Fruit fly (Drosophila melanogaster): ENCODE results near the gene wkd.

wkd gene

DNA sequence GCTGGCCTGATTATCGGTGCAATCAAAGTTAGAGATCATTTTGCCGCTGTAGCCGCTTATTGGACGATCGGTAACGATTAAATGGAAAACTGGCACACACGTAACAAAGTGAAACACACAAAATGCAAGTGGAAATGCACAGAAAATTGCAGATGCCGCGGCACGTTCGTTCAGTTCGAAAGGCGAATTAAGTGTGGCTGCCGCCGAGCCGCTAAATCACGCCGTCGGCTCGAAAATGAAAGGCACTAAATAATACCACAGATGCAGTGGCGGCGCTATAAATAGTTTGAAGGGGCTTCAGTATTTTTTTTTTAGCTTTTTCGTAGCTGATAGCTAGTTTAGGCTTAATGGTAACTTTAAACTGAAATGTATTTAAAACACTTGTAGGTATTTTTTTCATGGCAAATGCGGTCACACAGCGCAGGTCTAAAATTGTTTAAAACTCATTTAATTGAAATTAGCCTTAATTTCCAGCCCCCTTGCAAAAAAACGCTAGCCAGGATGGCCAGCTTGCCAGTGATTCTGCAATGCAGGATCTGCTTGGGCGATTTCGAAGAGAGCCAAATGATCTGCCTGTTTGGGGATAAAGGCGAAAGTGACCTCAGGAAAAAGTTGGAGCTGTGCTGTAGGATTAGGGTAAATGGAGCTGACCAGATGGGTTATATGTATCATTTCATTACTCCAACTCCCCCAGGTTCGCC lies 38.5 kb downstream of the wkd start, which contains the start of the genes Jupiter and CG14710 (continued):
- TF ChIP-seq CG7928 (GFP tag; optimal IDR thresholded peaks at IDR 0.05) (peak; percentile 29), tx (GFP tag; optimal IDR thresholded peaks at IDR 0.05) (peak; percentile 84), CG17802 (tag; optimal IDR thresholded peaks at IDR 0.05) (peak; percentile 52), Optix (GFP tag; IDR thresholded peaks at IDR 0.05) (peak; percentile 68; the same call in 2 of the 3 replicates), org-1 (GFP tag; optimal IDR thresholded peaks at IDR 0.05) (no peak), chn (GFP tag; optimal IDR thresholded peaks at IDR 0.05) (peak; percentile 83), luna (GFP tag; optimal IDR thresholded peaks at IDR 0.05) (no peak), CG13123 (GFP tag; optimal IDR thresholded peaks at IDR 0.05) (peak; percentile 53), CG11696 (GFP tag; IDR thresholded peaks at IDR 0.05) (no peak), CG11093 (GFP tag; IDR thresholded peaks at IDR 0.05) (peak; percentile 34; the same call in 1 of the 3 replicates), CG10959 (GFP tag; IDR thresholded peaks at IDR 0.05) (0 out of 2 replicates have a peak, but pooled peaks have one; percentile 18), Hmx (GFP tag; optimal IDR thresholded peaks at IDR 0.05) (no peak), esg (GFP tag; conservative IDR thresholded peaks at IDR 0.05) (peak; percentile 31; the same call in 1 of the 2 replicates), ind (GFP tag; optimal IDR thresholded peaks at IDR 0.05) (peak; percentile 73), B-H1 (GFP tag; IDR thresholded peaks at IDR 0.05) (no peak; the same call in 2 of the 3 replicates), crp (GFP tag; optimal IDR thresholded peaks at IDR 0.05) (peak in 1 of 2 experiments; percentile 45), CG11560 (tag; IDR thresholded peaks at IDR 0.05) (no peak), yki (optimal IDR thresholded peaks at IDR 0.05) (no peak), CG4854 (GFP tag; optimal IDR thresholded peaks at IDR 0.05) (peak; percentile 43), lola (GFP tag; optimal IDR thresholded peaks at IDR 0.05) (peak in 1 of 3 experiments; percentile 35), Chrac-16 (GFP tag; optimal IDR thresholded peaks at IDR 0.05) (peak; percentile 73), usp (GFP tag; optimal IDR thresholded peaks at IDR 0.05) (no peak), fu2 (GFP tag; optimal IDR thresholded peaks at IDR 0.05) (peak; percentile 81), PHDP (tag; optimal IDR thresholded peaks at IDR 0.05) (peak; percentile 49), YL-1 (GFP tag; optimal IDR thresholded peaks at IDR 0.05) (peak; percentile 76), Dref (GFP tag; IDR thresholded peaks at IDR 0.05) (peak; percentile 49), Dfd (GFP tag; optimal IDR thresholded peaks at IDR 0.05) (no peak), Aef1 (GFP tag; IDR thresholded peaks at IDR 0.05) (peak; percentile 77), ap (GFP tag; IDR thresholded peaks at IDR 0.05) (0 out of 2 replicates have a peak, but pooled peaks have one; percentile 27), CG6683 (GFP tag; optimal IDR thresholded peaks at IDR 0.05) (no peak), CG15011 (GFP tag; optimal IDR thresholded peaks at IDR 0.05) (no peak), Hmr (GFP tag; optimal IDR thresholded peaks at IDR 0.05) (peak; percentile 86), Dp (GFP tag; optimal IDR thresholded peaks at IDR 0.05) (peak; percentile 85), CG11456 (GFP tag; IDR thresholded peaks at IDR 0.05) (peak; percentile 84), dmrt99B (tag; optimal IDR thresholded peaks at IDR 0.05) (no peak), CG13296 (GFP tag; optimal IDR thresholded peaks at IDR 0.05) (peak; percentile 54), gcm2 (GFP tag; optimal IDR thresholded peaks at IDR 0.05) (no peak), Dip3 (GFP tag; optimal IDR thresholded peaks at IDR 0.05) (peak; percentile 67), Lhr (GFP tag; optimal IDR thresholded peaks at IDR 0.05) (peak; percentile 95), danr (GFP tag; IDR thresholded peaks at IDR 0.05) (0 out of 2 replicates have a peak, but pooled peaks have one; percentile 6), ftz-f1 (GFP tag; optimal IDR thresholded peaks at IDR 0.05) (peak; percentile 48), pan (optimal IDR thresholded peaks at IDR 0.05) (no peak), pan (GFP tag; optimal IDR thresholded peaks at IDR 0.05 in 1 of 2, IDR thresholded peaks at IDR 0.05 in 1 of 2) (peak in 1 of 2 experiments; percentile 45), Nf-YB (GFP tag; optimal IDR thresholded peaks at IDR 0.05) (peak; percentile 38), CG34422 (GFP tag; IDR thresholded peaks at IDR 0.05) (peak; percentile 86), Fer1 (GFP tag; optimal IDR thresholded peaks at IDR 0.05) (peak; percentile 64), CG2202 (tag; optimal IDR thresholded peaks at IDR 0.05) (peak; percentile 45), Six4 (GFP tag; optimal IDR thresholded peaks at IDR 0.05) (no peak), CG4730 (GFP tag; IDR thresholded peaks at IDR 0.05) (no peak), sens (GFP tag) (peak; percentile 97)

Measured in whole organism, embryonic.